Worm (Caenorhabditis elegans): ENCODE data around the gene W06D11.5.

- no peak for TF ChIP-seq nhr-6 (tag; optimal IDR thresholded peaks at IDR 0.05)
- no peak for TF ChIP-seq ceh-82 (tag; optimal IDR thresholded peaks at IDR 0.05)
Measured at ce11 chrX:12256594-12257048, 43.3 kb upstream of the W06D11.5 start, which contains the start of gene E01G6.2.

Measured in whole organism, L2 larva.